Worm (Caenorhabditis elegans) whole organism, young adult: Measurements from ENCODE around the gene zipt-3.

ENCODE experiments used
- B0035.1 ChIP-seq: sonication (generic microtip); optimal IDR thresholded peaks from 2 replicates; lab custom pipeline; 2016; ENCODE audit warnings: missing genetic modification characterization, mild to moderate bottlenecking, missing compliant biosample characterization, missing genotype, missing genetic modification reagents
- C06A6.2 ChIP-seq: fragments of 200-800 bp; sonication (Bioruptor generic); conservative IDR thresholded peaks from 2 replicates; pipeline ENCODE4 v1.3.6; 2022; ENCODE audit warnings: missing genetic modification characterization, missing compliant biosample characterization
- C17E4.6 ChIP-seq: fragments of 200-800 bp; sonication (Bioruptor generic); IDR thresholded peaks from 2 replicates; pipeline ENCODE4 v1.3.6; 2022; ENCODE audit warnings: missing genetic modification reagents, missing genetic modification characterization, missing compliant biosample characterization
- F10E7.11 ChIP-seq: sonication (generic microtip); optimal IDR thresholded peaks from 2 replicates; lab custom pipeline; 2017; ENCODE audit warnings: mild to moderate bottlenecking, missing genetic modification characterization, moderate library complexity, missing compliant biosample characterization
- F23B12.7 ChIP-seq: sonication (generic microtip); optimal IDR thresholded peaks from 2 replicates; lab custom pipeline; 2017; ENCODE audit warnings: missing genetic modification characterization, mild to moderate bottlenecking, missing compliant biosample characterization, antibody characterized with exemption, moderate library complexity; ENCODE audit not compliant: insufficient read depth
- K11D2.4 ChIP-seq: fragments of 200-800 bp; sonication (Bioruptor generic); IDR thresholded peaks from 2 replicates; pipeline ENCODE4 v1.3.6; 2022; ENCODE audit warnings: missing genetic modification reagents, missing genetic modification characterization, missing compliant biosample characterization
- Y56A3A.18 ChIP-seq: fragments of 200-800 bp; sonication (Bioruptor generic); IDR thresholded peaks from 2 replicates; pipeline ENCODE4 v1.3.6; 2022; ENCODE audit warnings: missing genetic modification reagents, missing genetic modification characterization, missing compliant biosample characterization
- Y95B8A.8 ChIP-seq: fragments of 200-800 bp; sonication (Bioruptor generic); IDR thresholded peaks from 2 replicates; pipeline ENCODE4 v1.3.6; 2022; ENCODE audit warnings: missing genetic modification reagents, missing genetic modification characterization, missing compliant biosample characterization
- akir-1 ChIP-seq: fragments of 200-800 bp; sonication (Bioruptor generic); optimal IDR thresholded peaks from 2 replicates; lab custom pipeline; 2018; ENCODE audit warnings: mild to moderate bottlenecking, missing genetic modification characterization, moderate library complexity, missing compliant biosample characterization
- ama-1 ChIP-seq, 3 experiments: fragments of 150-350 bp in 1 of 3; sonication (generic microtip) in 2 of 3; optimal IDR thresholded peaks; 2 replicates each; lab custom pipeline; 2014 to 2018; ENCODE audit warnings: missing biosample characterization in 2 of 3, missing genetic modification characterization in 2 of 3, missing genetic modification reagents in 2 of 3
- attf-5 ChIP-seq: fragments of 200-800 bp; sonication (Bioruptor generic); optimal IDR thresholded peaks from 2 replicates; lab custom pipeline; 2018; ENCODE audit warnings: mild to moderate bottlenecking, missing genetic modification characterization, missing compliant biosample characterization
- bed-1 ChIP-seq: fragments of 200-800 bp; sonication (Bioruptor generic); IDR thresholded peaks from 2 replicates; pipeline ENCODE4 v1.3.6; 2022; ENCODE audit warnings: missing genetic modification reagents, missing genetic modification characterization, missing compliant biosample characterization
- ceh-100 ChIP-seq: fragments of 200-800 bp; sonication (Bioruptor generic); IDR thresholded peaks from 2 replicates; pipeline ENCODE4 v1.3.6; 2022; ENCODE audit warnings: missing genetic modification reagents, missing genetic modification characterization, missing compliant biosample characterization
- ceh-91 ChIP-seq: fragments of 200-800 bp; sonication (Bioruptor generic); IDR thresholded peaks from 2 replicates; pipeline ENCODE4 v1.3.6; 2022; ENCODE audit warnings: missing genetic modification reagents, missing genetic modification characterization, missing compliant biosample characterization
- egl-18 ChIP-seq: fragments of 200-800 bp; sonication (Bioruptor generic); IDR thresholded peaks from 2 replicates; pipeline ENCODE4 v1.3.6; 2022; ENCODE audit warnings: missing genetic modification reagents, missing genetic modification characterization, missing compliant biosample characterization
- gei-17 ChIP-seq: fragments of 200-800 bp; sonication (Bioruptor generic); optimal IDR thresholded peaks from 2 replicates; lab custom pipeline; 2018; ENCODE audit warnings: mild to moderate bottlenecking, missing genetic modification characterization, missing compliant biosample characterization
- him-1 ChIP-seq: sonication (generic microtip); optimal IDR thresholded peaks from 2 replicates; lab custom pipeline; 2016; ENCODE audit warnings: missing genotype, missing genetic modification reagents, missing genetic modification characterization, missing compliant biosample characterization
- hmg-1.2 ChIP-seq: fragments of 200-800 bp; sonication (Bioruptor generic); IDR thresholded peaks from 2 replicates; pipeline ENCODE4 v1.3.6; 2022; ENCODE audit warnings: missing genetic modification reagents, missing genetic modification characterization, missing compliant biosample characterization
- lag-1 ChIP-seq: fragments of 200-800 bp; sonication (Bioruptor generic); IDR thresholded peaks from 2 replicates; pipeline ENCODE4 v1.3.6; 2022; ENCODE audit warnings: missing genetic modification reagents, missing genetic modification characterization, missing compliant biosample characterization
- lin-26 ChIP-seq: fragments of 200-800 bp; sonication (Bioruptor generic); IDR thresholded peaks from 2 replicates; pipeline ENCODE4 v1.3.6; 2022; ENCODE audit warnings: missing genetic modification reagents, missing genetic modification characterization, missing compliant biosample characterization
- lin-40 ChIP-seq: sonication (generic microtip); optimal IDR thresholded peaks from 2 replicates; lab custom pipeline; 2016; ENCODE audit warnings: missing genetic modification characterization, mild to moderate bottlenecking, missing compliant biosample characterization, missing genotype, missing genetic modification reagents
- lin-54 ChIP-seq: fragments of 200-800 bp; sonication (Bioruptor generic); optimal IDR thresholded peaks from 2 replicates; lab custom pipeline; 2018; ENCODE audit warnings: mild to moderate bottlenecking, missing genetic modification characterization, missing compliant biosample characterization
- mes-4 ChIP-seq: sonication (generic microtip); optimal IDR thresholded peaks from 2 replicates; lab custom pipeline; 2016; ENCODE audit warnings: missing genotype, missing genetic modification characterization, missing compliant biosample characterization
- mxl-1 ChIP-seq: sonication (generic microtip); optimal IDR thresholded peaks from 2 replicates; lab custom pipeline; 2016; ENCODE audit warnings: missing genetic modification characterization, missing compliant biosample characterization
- nfya-2 ChIP-seq: fragments of 200-800 bp; sonication (Bioruptor generic); IDR thresholded peaks from 2 replicates; pipeline ENCODE4 v1.3.6; 2022; ENCODE audit warnings: missing genetic modification reagents, missing genetic modification characterization, missing compliant biosample characterization
- nhr-120 ChIP-seq: fragments of 200-800 bp; sonication (Bioruptor generic); IDR thresholded peaks from 2 replicates; pipeline ENCODE4 v1.3.6; 2022; ENCODE audit warnings: missing genetic modification characterization, missing compliant biosample characterization
- nhr-80 ChIP-seq: sonication (generic microtip); optimal IDR thresholded peaks from 2 replicates; lab custom pipeline; 2016; ENCODE audit warnings: missing genetic modification characterization, missing compliant biosample characterization
- nhr-90 ChIP-seq: sonication (generic microtip); optimal IDR thresholded peaks from 2 replicates; lab custom pipeline; 2016; ENCODE audit warnings: missing genotype, mild to moderate bottlenecking, missing genetic modification characterization, missing compliant biosample characterization
- rec-8 ChIP-seq, 2 experiments: sonication (generic microtip); optimal IDR thresholded peaks; 2 replicates each; lab custom pipeline; 2016; ENCODE audit warnings: mild to moderate bottlenecking in 2 of 2, missing genetic modification characterization in 2 of 2, missing genetic modification reagents in 2 of 2, missing genotype in 2 of 2, missing biosample characterization in 1 of 2, missing compliant biosample characterization in 1 of 2, moderate library complexity in 1 of 2
- sea-2 ChIP-seq: fragments of 200-800 bp; sonication (Bioruptor generic); IDR thresholded peaks from 2 replicates; pipeline ENCODE4 v1.3.6; 2022; ENCODE audit warnings: missing genetic modification characterization, missing compliant biosample characterization
- snpc-1.3 ChIP-seq: sonication (generic microtip); optimal IDR thresholded peaks from 2 replicates; lab custom pipeline; 2017; ENCODE audit warnings: missing genetic modification characterization, mild to moderate bottlenecking, missing compliant biosample characterization, antibody characterized with exemption, moderate library complexity, missing genotype, missing genetic modification reagents; ENCODE audit not compliant: insufficient read depth
- zfh-2 ChIP-seq: fragments of 200-800 bp; sonication (Bioruptor generic); conservative IDR thresholded peaks from 2 replicates; pipeline ENCODE4 v1.3.6; 2022; ENCODE audit warnings: missing genetic modification reagents, missing genetic modification characterization, missing compliant biosample characterization
- ztf-22 ChIP-seq: fragments of 200-800 bp; sonication (Bioruptor generic); optimal IDR thresholded peaks from 2 replicates; lab custom pipeline; 2018; ENCODE audit warnings: mild to moderate bottlenecking, missing genetic modification characterization, moderate library complexity, missing compliant biosample characterization
- ztf-26 ChIP-seq: sonication (generic microtip); optimal IDR thresholded peaks from 2 replicates; lab custom pipeline; 2017; ENCODE audit warnings: missing genetic modification characterization, missing compliant biosample characterization
- ztf-28 ChIP-seq: fragments of 200-800 bp; sonication (Bioruptor generic); IDR thresholded peaks from 2 replicates; pipeline ENCODE4 v1.3.6; 2022; ENCODE audit warnings: missing genetic modification reagents, missing genetic modification characterization, missing compliant biosample characterization

zipt-3 gene

ce11 chrII:5717831-5718230, at the start of gene zipt-3:
zipt-3 (plus strand) TSS chrII:5718131.
- TF ChIP-seq ztf-26 (no peak), snpc-1.3 (tag; lab: Kevin White, UChicago) (no peak), C06A6.2 (GFP tag; lab: Robert Waterston, UW) (no peak), nhr-90 (tag; lab: Kevin White, UChicago) (no peak), gei-17 (GFP tag; lab: Kevin White, UChicago) (no peak)

- TF ChIP-seq zfh-2 (GFP tag; lab: Robert Waterston, UW) (no peak), mes-4 (tag; lab: Kevin White, UChicago) (no peak), egl-18 (GFP tag; lab: Robert Waterston, UW) (no peak), F23B12.7 (tag; lab: Kevin White, UChicago) (no peak), nhr-120 (no peak), lag-1 (no peak), K11D2.4 (GFP tag; lab: Robert Waterston, UW) (no peak), akir-1 (GFP tag; lab: Kevin White, UChicago) (no peak), C06A6.2 (GFP tag; lab: Robert Waterston, UW) (no peak), sea-2 (GFP tag; lab: Robert Waterston, UW) (no peak), bed-1 (GFP tag; lab: Robert Waterston, UW) (no peak), C17E4.6 (GFP tag; lab: Robert Waterston, UW) (no peak), Y95B8A.8 (GFP tag; lab: Robert Waterston, UW) (no peak), hmg-1.2 (GFP tag; lab: Robert Waterston, UW) (no peak), ztf-28 (GFP tag; lab: Robert Waterston, UW) (no peak), gei-17 (GFP tag; lab: Kevin White, UChicago) (no peak), nhr-80 (no peak), ztf-22 (GFP tag; lab: Kevin White, UChicago) (no peak)
Observed at ce11 chrII:5668830-5669229, 49.1 kb upstream of the zipt-3 start, which contains the start of gene C25H3.7. C25H3.7 (minus strand) TSS chrII:5668930.

ce11 chrII:5669580-5669979, 48.4 kb upstream of the zipt-3 start, which contains the start of gene C25H3.17:
C25H3.17 (minus strand) TSS chrII:5669680.
- no peak for TF ChIP-seq ama-1 (optimal IDR thresholded peaks at IDR 0.05; lab: Kevin White, UChicago)
- TF ChIP-seq ama-1 (GFP tag; optimal IDR thresholded peaks at IDR 0.05; lab: Kevin White, UChicago): no peak
- TF ChIP-seq B0035.1 (tag; lab: Kevin White, UChicago): no peak
- TF ChIP-seq Y56A3A.18 (GFP tag; lab: Robert Waterston, UW): no peak
- TF ChIP-seq lin-40 (tag; lab: Kevin White, UChicago): no peak
- TF ChIP-seq him-1 (tag; lab: Kevin White, UChicago): no peak
- TF ChIP-seq nhr-90 (tag; lab: Kevin White, UChicago): no peak
- TF ChIP-seq attf-5: no peak
- TF ChIP-seq ceh-100: no peak
- TF ChIP-seq ceh-91 (GFP tag; lab: Robert Waterston, UW): no peak
- no peak for TF ChIP-seq F10E7.11 (tag; lab: Kevin White, UChicago)
- TF ChIP-seq, all 124 proteins: peak for 0

- no peak for TF ChIP-seq nfya-2
- TF ChIP-seq K11D2.4 (GFP tag; lab: Robert Waterston, UW): no peak
- TF ChIP-seq mxl-1 (tag; lab: Kevin White, UChicago): no peak
- no peak for TF ChIP-seq F10E7.11 (tag; lab: Kevin White, UChicago)
- no peak for TF ChIP-seq rec-8 (tag; optimal IDR thresholded peaks at IDR 0.05; lab: Kevin White, UChicago)
- no peak for TF ChIP-seq lin-54 (GFP tag; lab: Kevin White, UChicago)
- TF ChIP-seq him-1 (tag; lab: Kevin White, UChicago): no peak
- no peak for TF ChIP-seq lin-26 (GFP tag; lab: Robert Waterston, UW)
- TF ChIP-seq, all 124 proteins: peak for 0
Observed at ce11 chrII:5680703-5681102, 37.2 kb upstream of the zipt-3 start, which contains the start of gene flp-27. flp-27 (plus strand) TSS chrII:5681003.
